Fruit fly (Drosophila melanogaster): ENCODE measurements around the gene Xport-A.

dm6 chr3R:19935777-19936125, 20.5 kb upstream of the Xport-A start:
- TF ChIP-seq CG14655 (GFP tag; optimal IDR thresholded peaks at IDR 0.05) (no peak), CG32121 (GFP tag; IDR thresholded peaks at IDR 0.05) (no peak)

Measured in whole organism, pupa.